Worm (Caenorhabditis elegans): ENCODE results near the gene C32D5.14.
A peak's percentile ranks its signal among the peaks of the same experiment; 100 is the strongest.

Gene C32D5.14

ce11 chrII:6358232-6358631 is 22.9 kb downstream of the C32D5.14 start (continued):
- no peak for TF ChIP-seq lir-3 (tag; optimal IDR thresholded peaks at IDR 0.05)
- TF ChIP-seq F44E2.7 (GFP tag; IDR thresholded peaks at IDR 0.05): peak; percentile 51; the same call in 1 of the 2 replicates
- no peak for TF ChIP-seq jun-1 (tag; optimal IDR thresholded peaks at IDR 0.05)
- no peak for TF ChIP-seq saeg-2 (GFP tag; IDR thresholded peaks at IDR 0.05)
- TF ChIP-seq egl-27 (tag; optimal IDR thresholded peaks at IDR 0.05): no peak
- 0 out of 2 replicates have a peak, but pooled peaks have one; percentile 20 for TF ChIP-seq snpc-1.2 (GFP tag; IDR thresholded peaks at IDR 0.05)
- TF ChIP-seq Y48G9A.11 (GFP tag; IDR thresholded peaks at IDR 0.05): no peak
- no peak for TF ChIP-seq daf-16 (GFP tag; optimal IDR thresholded peaks at IDR 0.05)
- no peak for TF ChIP-seq daf-16 (tag; optimal IDR thresholded peaks at IDR 0.05)
- no peak for TF ChIP-seq gei-8 (GFP tag; optimal IDR thresholded peaks at IDR 0.05)
- TF ChIP-seq snpc-4 (tag; optimal IDR thresholded peaks at IDR 0.05): no peak
- peak in 1 of 2 experiments; percentile 78; a peak in 2 of 4 replicates for TF ChIP-seq madf-5 (GFP tag; IDR thresholded peaks at IDR 0.05)
- no peak for TF ChIP-seq T20F7.1 (GFP tag; optimal IDR thresholded peaks at IDR 0.05)
- peak; percentile 38 for TF ChIP-seq Y5F2A.4 (GFP tag; optimal IDR thresholded peaks at IDR 0.05)
- TF ChIP-seq zag-1 (tag; optimal IDR thresholded peaks at IDR 0.05): no peak
- no peak for TF ChIP-seq unc-62 (GFP tag; optimal IDR thresholded peaks at IDR 0.05 in 1 of 2)
- TF ChIP-seq unc-62 (tag; optimal IDR thresholded peaks at IDR 0.05): no peak
- TF ChIP-seq nhr-48 (tag; optimal IDR thresholded peaks at IDR 0.05): no peak

- peak in 1 of 2 experiments; percentile 40 for TF ChIP-seq unc-62 (GFP tag; optimal IDR thresholded peaks at IDR 0.05 in 1 of 2)
- TF ChIP-seq unc-62 (tag; optimal IDR thresholded peaks at IDR 0.05): no peak
- TF ChIP-seq R02D3.7 (tag; optimal IDR thresholded peaks at IDR 0.05): no peak
Measured at ce11 chrII:6358905-6359304, 23.6 kb downstream of the C32D5.14 start, which contains the start of gene C32D5.12. TSS of gene C32D5.12 (minus strand) at chrII:6359005.

- TF ChIP-seq daf-16 (GFP tag; optimal IDR thresholded peaks at IDR 0.05) (no peak), daf-16 (tag; optimal IDR thresholded peaks at IDR 0.05) (peak; percentile 67), ceh-32 (tag; optimal IDR thresholded peaks at IDR 0.05; ENCODE audit: poor library complexity) (no peak), php-3 (GFP tag; IDR thresholded peaks at IDR 0.05) (no peak), lin-39 (tag; optimal IDR thresholded peaks at IDR 0.05) (no peak), mdt-29 (GFP tag; IDR thresholded peaks at IDR 0.05) (no peak), nhr-25 (tag; optimal IDR thresholded peaks at IDR 0.05; ENCODE audit: borderline replicate concordance, insufficient read depth) (no peak), tag-97 (GFP tag; IDR thresholded peaks at IDR 0.05) (no peak), ctbp-1 (GFP tag; IDR thresholded peaks at IDR 0.05) (no peak), daf-12 (tag; optimal IDR thresholded peaks at IDR 0.05) (no peak), fos-1 (tag; optimal IDR thresholded peaks at IDR 0.05) (no peak), cey-2 (tag; optimal IDR thresholded peaks at IDR 0.05; ENCODE audit: borderline replicate concordance, insufficient read depth) (no peak), saeg-2 (GFP tag; IDR thresholded peaks at IDR 0.05) (no peak), lsy-2 (tag; optimal IDR thresholded peaks at IDR 0.05) (peak in 1 of 2 experiments; percentile 87), zfp-3 (GFP tag; conservative IDR thresholded peaks at IDR 0.05) (no peak), unc-62 (GFP tag; optimal IDR thresholded peaks at IDR 0.05 in 1 of 2) (no peak), unc-62 (tag; optimal IDR thresholded peaks at IDR 0.05) (no peak), Y48G9A.11 (GFP tag; IDR thresholded peaks at IDR 0.05) (no peak), ceh-20 (GFP tag; IDR thresholded peaks at IDR 0.05) (peak; percentile 46; the same call in 1 of the 2 replicates), F26F4.8 (GFP tag; conservative IDR thresholded peaks at IDR 0.05) (no peak), ztf-7 (tag; optimal IDR thresholded peaks at IDR 0.05) (peak; percentile 20), mxl-3 (GFP tag; optimal IDR thresholded peaks at IDR 0.05) (peak; percentile 30), snpc-1.2 (GFP tag; IDR thresholded peaks at IDR 0.05) (no peak), F49E8.2 (tag; optimal IDR thresholded peaks at IDR 0.05; ENCODE audit: borderline replicate concordance) (no peak), T26A8.4 (GFP tag; IDR thresholded peaks at IDR 0.05) (0 out of 2 replicates have a peak, but pooled peaks have one; percentile 26), hif-1 (tag; optimal IDR thresholded peaks at IDR 0.05) (peak in 1 of 2 experiments; percentile 8), arid-1 (GFP tag; conservative IDR thresholded peaks at IDR 0.05) (0 out of 2 replicates have a peak, but pooled peaks have one; percentile 16), fkh-10 (GFP tag; optimal IDR thresholded peaks at IDR 0.05) (no peak), ceh-82 (tag; optimal IDR thresholded peaks at IDR 0.05) (no peak), tra-1 (GFP tag; IDR thresholded peaks at IDR 0.05) (no peak), ztf-11 (tag; optimal IDR thresholded peaks at IDR 0.05) (no peak), ceh-62 (tag; optimal IDR thresholded peaks at IDR 0.05) (no peak), Y105C5A.15 (GFP tag; IDR thresholded peaks at IDR 0.05) (no peak), ama-1 (optimal IDR thresholded peaks at IDR 0.05) (peak; percentile 27), lin-1 (GFP tag; IDR thresholded peaks at IDR 0.05) (no peak), snpc-4 (tag; optimal IDR thresholded peaks at IDR 0.05) (no peak)
Measured at ce11 chrII:6360822-6361221, 25.5 kb downstream of the C32D5.14 start, which contains the start of gene K10B2.4. TSS of gene K10B2.4 (minus strand) at chrII:6360959.
